Fruit fly (Drosophila melanogaster) whole organism, pupa: ENCODE data around the gene Map205.

ENCODE experiments used
- CG10348 ChIP-seq: fragments of 200-800 bp; sonication (Bioruptor generic); IDR thresholded peaks from 2 replicates; pipeline ENCODE4 v1.3.6; 2022; ENCODE audit warnings: missing biosample characterization, missing genetic modification characterization
- CG12605 ChIP-seq: fragments of 200-800 bp; sonication (Bioruptor generic); IDR thresholded peaks from 2 replicates; pipeline ENCODE4 v1.3.6; 2022; ENCODE audit warnings: missing biosample characterization, missing genetic modification characterization
- CG13204 ChIP-seq: fragments of 200-800 bp; sonication (Bioruptor generic); optimal IDR thresholded peaks from 2 replicates; lab custom pipeline; 2018; ENCODE audit warnings: missing biosample characterization, mild to moderate bottlenecking, missing genetic modification characterization, moderate library complexity
- CG14655 ChIP-seq: fragments of 200-800 bp; sonication (Bioruptor generic); optimal IDR thresholded peaks from 3 replicates; lab custom pipeline; 2017; ENCODE audit warnings: mild to moderate bottlenecking, missing biosample characterization, missing genetic modification reagents, missing genetic modification characterization
- CG15710 ChIP-seq: fragments of 200-800 bp; sonication (Bioruptor generic); optimal IDR thresholded peaks from 2 replicates; lab custom pipeline; 2018; ENCODE audit warnings: missing biosample characterization, mild to moderate bottlenecking, missing genetic modification characterization, moderate library complexity
- CG17806 ChIP-seq: fragments of 200-800 bp; sonication (Bioruptor generic); optimal IDR thresholded peaks from 2 replicates; lab custom pipeline; 2018; ENCODE audit warnings: missing biosample characterization, mild to moderate bottlenecking, missing genetic modification characterization, moderate library complexity
- CG32121 ChIP-seq: fragments of 200-800 bp; sonication (Bioruptor generic); IDR thresholded peaks from 2 replicates; pipeline ENCODE4 v1.3.6; 2022; ENCODE audit warnings: missing biosample characterization, missing genetic modification characterization
- CG34367 ChIP-seq: fragments of 200-800 bp; sonication (Bioruptor generic); optimal IDR thresholded peaks from 2 replicates; lab custom pipeline; 2018; ENCODE audit warnings: missing biosample characterization, mild to moderate bottlenecking, missing genetic modification characterization
- CG4496 ChIP-seq: fragments of 200-800 bp; sonication (Bioruptor generic); IDR thresholded peaks from 3 replicates; pipeline ENCODE4 v1.3.6; 2022; ENCODE audit warnings: missing biosample characterization, missing genetic modification characterization
- CG8159 ChIP-seq: fragments of 200-800 bp; sonication (Bioruptor generic); optimal IDR thresholded peaks from 3 replicates; lab custom pipeline; 2018; ENCODE audit warnings: missing biosample characterization, mild to moderate bottlenecking, missing genetic modification characterization, moderate library complexity
- CG8301 ChIP-seq: fragments of 200-800 bp; sonication (Bioruptor generic); optimal IDR thresholded peaks from 2 replicates; lab custom pipeline; 2018; ENCODE audit warnings: missing biosample characterization, mild to moderate bottlenecking, missing genetic modification characterization
- CG9948 ChIP-seq: fragments of 200-800 bp; sonication (Bioruptor generic); optimal IDR thresholded peaks from 2 replicates; lab custom pipeline; 2018; ENCODE audit warnings: missing biosample characterization, mild to moderate bottlenecking, missing genetic modification characterization, moderate library complexity
- D1 ChIP-seq: fragments of 200-800 bp; sonication (Bioruptor generic); optimal IDR thresholded peaks from 2 replicates; lab custom pipeline; 2018; ENCODE audit warnings: missing biosample characterization, mild to moderate bottlenecking, missing genetic modification characterization, moderate library complexity
- EcR ChIP-seq: fragments of 200-800 bp; sonication (Bioruptor generic); optimal IDR thresholded peaks from 3 replicates; lab custom pipeline; 2019; ENCODE audit warnings: missing biosample characterization, missing genetic modification characterization, mild to moderate bottlenecking, moderate library complexity, missing genetic modification reagents
- Ets98B ChIP-seq: fragments of 200-800 bp; sonication (Bioruptor generic); IDR thresholded peaks from 2 replicates; pipeline ENCODE4 v1.3.6; 2022; ENCODE audit warnings: missing biosample characterization, missing genetic modification characterization
- Pif1A ChIP-seq: fragments of 200-800 bp; sonication (Bioruptor generic); optimal IDR thresholded peaks from 3 replicates; lab custom pipeline; 2016; ENCODE audit warnings: missing biosample characterization, missing genetic modification characterization
- Pif1B ChIP-seq: fragments of 200-800 bp; sonication (Bioruptor generic); optimal IDR thresholded peaks from 3 replicates; lab custom pipeline; 2016; ENCODE audit warnings: missing biosample characterization, missing genetic modification characterization
- Snoo ChIP-seq: fragments of 200-800 bp; sonication (Bioruptor generic); optimal IDR thresholded peaks from 3 replicates; lab custom pipeline; 2017; ENCODE audit warnings: missing biosample characterization, mild to moderate bottlenecking, missing genetic modification characterization, inconsistent platforms
- fd96Ca ChIP-seq: fragments of 200-800 bp; sonication (Bioruptor generic); IDR thresholded peaks from 3 replicates; pipeline ENCODE4 v1.3.6; 2022; ENCODE audit warnings: missing biosample characterization, missing genetic modification characterization
- gl ChIP-seq: fragments of 200-800 bp; sonication (Bioruptor generic); optimal IDR thresholded peaks from 2 replicates; lab custom pipeline; 2018; ENCODE audit warnings: missing biosample characterization, mild to moderate bottlenecking, missing genetic modification characterization
- rn ChIP-seq: fragments of 200-800 bp; sonication (Bioruptor generic); IDR thresholded peaks from 2 replicates; pipeline ENCODE4 v1.3.6; 2022; ENCODE audit warnings: missing biosample characterization, missing genetic modification characterization

The Map205 gene

DNA sequence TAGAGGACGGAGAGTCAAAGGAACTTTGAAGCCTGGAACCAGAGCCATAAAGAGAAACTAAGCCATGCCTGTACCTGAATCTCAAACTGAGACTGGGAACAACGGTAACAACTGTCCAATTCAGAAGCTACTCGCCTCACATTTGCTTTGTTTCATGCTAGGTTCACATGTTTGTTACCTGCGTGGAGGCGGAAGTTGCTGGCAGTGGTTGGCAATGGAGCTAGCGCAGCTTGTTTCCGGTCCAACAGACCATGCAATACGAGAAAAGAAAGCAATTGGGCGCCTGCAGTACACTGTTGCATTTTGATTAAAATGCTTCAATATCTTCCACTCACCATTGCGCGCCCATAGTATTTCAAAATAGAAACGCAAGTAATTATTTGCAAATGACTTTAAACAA is 24.5 kb downstream of the Map205 start:
- TF ChIP-seq D1 (tag; lab: Kevin White, UChicago) (no peak), CG10348 (GFP tag; lab: Robert Waterston, UW) (no peak)

- TF ChIP-seq Snoo (tag; lab: Kevin White, UChicago) = no peak
- TF ChIP-seq CG8159 (tag; lab: Kevin White, UChicago) = no peak
Observed at dm6 chr3R:32038030-32038429, 30.2 kb downstream of the Map205 start, which contains the start of gene Pos. Gene Pos (plus strand): TSS chr3R:32038330.

DNA sequence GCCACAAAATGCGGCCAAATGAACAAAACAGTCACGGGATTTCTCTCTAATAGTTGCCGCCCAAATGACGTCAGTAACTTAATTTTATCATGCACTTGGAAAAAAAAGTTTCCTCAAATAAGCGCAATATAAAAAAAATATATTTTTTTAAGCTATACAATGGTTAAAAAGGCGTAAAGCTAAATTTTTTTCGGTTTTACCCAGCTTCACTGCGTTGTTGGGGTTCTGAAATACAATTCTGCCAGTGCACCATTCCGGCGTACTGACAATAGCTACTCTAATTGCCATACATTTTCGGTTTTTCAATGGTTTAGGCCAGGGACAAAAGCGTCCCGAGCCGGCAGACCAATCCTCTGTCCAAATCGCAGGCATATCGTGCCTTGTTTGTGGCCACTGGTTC is 35.4 kb downstream of the Map205 start:
- TF ChIP-seq Ets98B (GFP tag; lab: Robert Waterston, UW) (no peak), CG34367 (no peak), CG32121 (GFP tag; lab: Robert Waterston, UW) (0 out of 2 replicates have a peak, but pooled peaks have one; percentile 28), CG14655 (GFP tag; lab: Kevin White, UChicago) (peak; percentile 26), Pif1B (GFP tag; lab: Kevin White, UChicago) (peak; percentile 14), fd96Ca (GFP tag; lab: Robert Waterston, UW) (no peak), CG8159 (tag; lab: Kevin White, UChicago) (peak; percentile 6), CG9948 (tag; lab: Kevin White, UChicago) (no peak)

DNA sequence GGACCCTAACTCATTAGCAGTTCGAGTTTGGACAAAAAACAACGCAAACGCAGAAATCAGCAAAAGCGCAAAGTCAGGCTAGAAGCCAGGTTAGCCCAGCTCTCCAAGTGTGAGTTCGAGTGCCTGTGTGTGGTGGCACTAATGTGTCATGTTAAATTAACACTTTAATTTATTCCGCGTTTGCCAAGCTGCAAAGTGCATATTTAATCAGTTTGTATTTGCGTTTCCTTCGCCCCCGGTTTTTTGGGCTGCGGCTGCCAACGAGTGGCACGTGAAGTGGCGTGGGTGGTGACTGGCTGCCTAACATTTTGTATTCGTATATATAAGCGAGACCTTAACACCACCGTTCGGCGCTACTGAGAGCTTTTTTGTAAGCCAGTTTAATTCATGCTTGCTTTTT is 39.1 kb downstream of the Map205 start:
- no peak for TF ChIP-seq CG8159 (tag; lab: Kevin White, UChicago)
- no peak for TF ChIP-seq fd96Ca (GFP tag; lab: Robert Waterston, UW)
- TF ChIP-seq rn (GFP tag; lab: Robert Waterston, UW) = no peak
- no peak for TF ChIP-seq CG10348 (GFP tag; lab: Robert Waterston, UW)
- TF ChIP-seq CG4496 (GFP tag; lab: Robert Waterston, UW) = no peak
- TF ChIP-seq CG13204 (GFP tag; lab: Kevin White, UChicago) = no peak
- TF ChIP-seq D1 (tag; lab: Kevin White, UChicago) = no peak
- TF ChIP-seq CG12605 (GFP tag; lab: Robert Waterston, UW) = no peak
- no peak for TF ChIP-seq gl
- TF ChIP-seq CG32121 (GFP tag; lab: Robert Waterston, UW) = no peak

dm6 chr3R:32022088-32022487 is 46.2 kb downstream of the Map205 start:
- TF ChIP-seq gl (no peak), CG9948 (tag; lab: Kevin White, UChicago) (no peak), EcR (GFP tag; lab: Kevin White, UChicago) (peak; percentile 83), CG4496 (GFP tag; lab: Robert Waterston, UW) (no peak)

DNA sequence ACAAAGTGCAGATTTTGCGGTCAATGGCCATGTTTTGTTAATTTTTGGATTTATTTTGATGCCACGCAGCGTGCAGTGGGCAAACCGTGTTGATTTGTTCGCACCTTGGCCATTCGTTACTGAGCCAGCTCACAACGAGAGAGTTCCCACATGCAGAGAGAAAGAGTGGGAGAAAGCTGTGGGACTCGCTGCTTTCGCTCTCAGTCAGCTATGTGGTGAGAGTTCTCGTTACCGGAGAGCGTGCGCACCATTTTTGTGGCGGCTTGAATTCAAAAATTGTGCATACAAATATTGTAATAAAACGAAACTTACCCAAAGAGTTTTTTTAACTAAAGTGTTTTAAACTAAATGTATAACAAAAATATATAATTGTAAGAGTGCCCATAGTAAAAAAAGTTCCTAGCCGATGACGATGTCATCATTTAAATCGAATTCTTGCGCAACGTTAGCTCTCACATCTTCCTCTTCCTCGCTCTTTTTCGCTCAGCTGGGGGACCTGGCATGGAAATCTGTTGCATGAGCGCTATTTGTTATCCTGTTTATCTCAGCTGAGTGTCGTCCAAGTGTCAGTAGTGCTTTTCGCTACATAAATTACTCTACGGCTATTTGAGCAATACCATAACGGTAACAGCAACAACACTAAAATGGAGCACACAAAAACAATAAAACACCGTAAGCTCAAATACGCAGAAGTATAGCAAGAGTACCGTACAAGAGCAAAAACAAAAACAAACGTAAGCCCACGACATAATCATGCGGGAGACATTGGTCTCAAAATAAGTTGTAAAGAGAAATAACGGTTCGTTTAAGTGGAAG is 52.6 kb downstream of the Map205 start, which contains the start of gene heph:
heph (minus strand) TSS at position 121 of the 816 bp plus-strand sequence.
- no peak for TF ChIP-seq CG12605 (GFP tag; lab: Robert Waterston, UW)
- no peak for TF ChIP-seq CG14655 (GFP tag; lab: Kevin White, UChicago)
- TF ChIP-seq CG13204 (GFP tag; lab: Kevin White, UChicago) = no peak
- no peak for TF ChIP-seq Pif1A
- TF ChIP-seq CG10348 (GFP tag; lab: Robert Waterston, UW) = no peak
- TF ChIP-seq CG8301 (tag; lab: Kevin White, UChicago) = no peak
- TF ChIP-seq CG15710 = no peak
- no peak for TF ChIP-seq rn (GFP tag; lab: Robert Waterston, UW)
- TF ChIP-seq, all 21 proteins: peak for 0

dm6 chr3R:32006330-32006729 is 61.9 kb downstream of the Map205 start:
- no peak for TF ChIP-seq CG8301 (tag; lab: Kevin White, UChicago)
- no peak for TF ChIP-seq Pif1A
- TF ChIP-seq Pif1B (GFP tag; lab: Kevin White, UChicago) = no peak
- TF ChIP-seq CG15710 = no peak
- no peak for TF ChIP-seq CG14655 (GFP tag; lab: Kevin White, UChicago)
- TF ChIP-seq gl = no peak
- TF ChIP-seq CG17806 = no peak
- TF ChIP-seq CG12605 (GFP tag; lab: Robert Waterston, UW) = no peak
